Fruit fly (Drosophila melanogaster) whole organism, adult: Measurements from ENCODE around the gene CG10602.

Experiments
- CG11617 ChIP-seq: fragments of 200-800 bp; sonication (Bioruptor generic); optimal IDR thresholded peaks from 2 replicates; lab custom pipeline; 2017; ENCODE audit warnings: mild to moderate bottlenecking, missing biosample characterization, missing genetic modification reagents, missing genetic modification characterization
- CG12768 ChIP-seq: fragments of 200-800 bp; sonication (Bioruptor generic); optimal IDR thresholded peaks from 2 replicates; lab custom pipeline; 2017; ENCODE audit warnings: missing biosample characterization, missing genetic modification characterization, mild to moderate bottlenecking, moderate library complexity, missing genetic modification reagents
- CG14711 ChIP-seq: fragments of 200-800 bp; sonication (Bioruptor generic); optimal IDR thresholded peaks from 2 replicates; lab custom pipeline; 2018; ENCODE audit warnings: missing biosample characterization, mild to moderate bottlenecking, missing genetic modification characterization, moderate library complexity
- CG1620 ChIP-seq: fragments of 200-800 bp; sonication (Bioruptor generic); optimal IDR thresholded peaks from 2 replicates; lab custom pipeline; 2016; ENCODE audit warnings: missing biosample characterization, missing genetic modification characterization
- CG33017 ChIP-seq: fragments of 200-800 bp; sonication (Bioruptor generic); optimal IDR thresholded peaks from 2 replicates; lab custom pipeline; 2018; ENCODE audit warnings: missing biosample characterization, mild to moderate bottlenecking, missing genetic modification characterization, moderate library complexity
- CG5204 ChIP-seq: fragments of 200-800 bp; sonication (Bioruptor generic); optimal IDR thresholded peaks from 2 replicates; lab custom pipeline; 2016; ENCODE audit warnings: missing biosample characterization, missing genetic modification characterization
- CG7045 ChIP-seq: fragments of 200-800 bp; sonication (Bioruptor generic); optimal IDR thresholded peaks from 2 replicates; lab custom pipeline; 2017; ENCODE audit warnings: missing biosample characterization, mild to moderate bottlenecking, missing genetic modification characterization
- CG7101 ChIP-seq: fragments of 200-800 bp; sonication (Bioruptor generic); optimal IDR thresholded peaks from 2 replicates; lab custom pipeline; 2018; ENCODE audit warnings: missing biosample characterization, mild to moderate bottlenecking, missing genetic modification characterization, moderate library complexity
- Clk ChIP-seq: fragments of 200-800 bp; sonication (Bioruptor generic); optimal IDR thresholded peaks from 2 replicates; lab custom pipeline; 2017; ENCODE audit warnings: missing biosample characterization, missing genetic modification characterization
- Crg-1 ChIP-seq: fragments of 200-800 bp; sonication (Bioruptor generic); optimal IDR thresholded peaks from 2 replicates; lab custom pipeline; 2016; ENCODE audit warnings: missing biosample characterization, missing genetic modification characterization
- Hr96 ChIP-seq: fragments of 200-800 bp; sonication (Bioruptor generic); optimal IDR thresholded peaks from 2 replicates; lab custom pipeline; 2016; ENCODE audit warnings: missing biosample characterization, missing genetic modification characterization
- Mnt ChIP-seq: fragments of 200-800 bp; sonication (Bioruptor generic); optimal IDR thresholded peaks from 2 replicates; lab custom pipeline; 2016; ENCODE audit warnings: missing biosample characterization, mild to moderate bottlenecking, missing genetic modification characterization
- bab1 ChIP-seq: fragments of 200-800 bp; sonication (Bioruptor generic); optimal IDR thresholded peaks from 3 replicates; lab custom pipeline; 2019; ENCODE audit warnings: missing biosample characterization, mild to moderate bottlenecking, missing genetic modification characterization, moderate library complexity
- cic ChIP-seq: fragments of 200-800 bp; sonication (Bioruptor generic); optimal IDR thresholded peaks from 2 replicates; lab custom pipeline; 2017; ENCODE audit warnings: missing biosample characterization, mild to moderate bottlenecking, missing genetic modification characterization, moderate library complexity
- cnc ChIP-seq, 2 experiments: fragments of >200 bp; optimal IDR thresholded peaks; 2 replicates each; lab custom pipeline; 2017
- kay ChIP-seq: fragments of 200-800 bp; sonication (Bioruptor generic); peaks from one replicate; lab custom pipeline; 2016; ENCODE audit warnings: missing biosample characterization, missing genetic modification characterization, borderline replicate concordance
- ovo ChIP-seq: fragments of 200-800 bp; sonication (Bioruptor generic); optimal IDR thresholded peaks from 2 replicates; lab custom pipeline; 2016; ENCODE audit warnings: missing biosample characterization, missing genetic modification characterization
- pad ChIP-seq: fragments of 200-800 bp; sonication (Bioruptor generic); optimal IDR thresholded peaks from 3 replicates; lab custom pipeline; 2017; ENCODE audit warnings: missing biosample characterization, missing genetic modification characterization, mild to moderate bottlenecking, moderate library complexity, missing genetic modification reagents
- tj ChIP-seq: fragments of 200-800 bp; sonication (Bioruptor generic); optimal IDR thresholded peaks from 3 replicates; lab custom pipeline; 2017; ENCODE audit warnings: missing biosample characterization, mild to moderate bottlenecking, missing genetic modification characterization, moderate library complexity
- toe ChIP-seq: fragments of 200-800 bp; sonication (Bioruptor generic); optimal IDR thresholded peaks from 2 replicates; lab custom pipeline; 2016; ENCODE audit warnings: missing biosample characterization, missing genetic modification characterization

The CG10602 gene

dm6 chr2L:18822805-18823204 lies 36.2 kb downstream of the CG10602 start:
- no peak for TF ChIP-seq CG1620 (GFP tag; lab: Kevin White, UChicago)
- no peak for TF ChIP-seq ovo (GFP tag; lab: Kevin White, UChicago)
- no peak for TF ChIP-seq tj (GFP tag; lab: Kevin White, UChicago)
- no peak for TF ChIP-seq CG12768 (GFP tag; lab: Kevin White, UChicago)
- no peak for TF ChIP-seq kay (GFP tag; lab: Kevin White, UChicago)
- no peak for TF ChIP-seq CG7101 (tag; lab: Kevin White, UChicago)
- TF ChIP-seq CG33017 (tag; lab: Kevin White, UChicago), result no peak
- TF ChIP-seq CG14711 (tag; lab: Kevin White, UChicago), result no peak
- no peak for TF ChIP-seq Hr96 (GFP tag; lab: Kevin White, UChicago)

dm6 chr2L:18819044-18819443 lies 40.0 kb downstream of the CG10602 start, which contains the start of gene Ugt36F1:
Ugt36F1 (plus strand) TSS chr2L:18819344.
- TF ChIP-seq Crg-1 (no peak), CG14711 (tag; lab: Kevin White, UChicago) (no peak), kay (GFP tag; lab: Kevin White, UChicago) (no peak), tj (GFP tag; lab: Kevin White, UChicago) (no peak), CG33017 (tag; lab: Kevin White, UChicago) (no peak), cnc (optimal IDR thresholded peaks at IDR 0.05; lab: Kevin White, UChicago) (no peak), Hr96 (GFP tag; lab: Kevin White, UChicago) (no peak), pad (GFP tag; lab: Kevin White, UChicago) (no peak), Mnt (GFP tag; lab: Kevin White, UChicago) (no peak), toe (GFP tag; lab: Kevin White, UChicago) (no peak), Clk (no peak), CG5204 (GFP tag; lab: Kevin White, UChicago) (no peak)

dm6 chr2L:18818397-18818796 lies 40.7 kb downstream of the CG10602 start:
- no peak for TF ChIP-seq ovo (GFP tag; lab: Kevin White, UChicago)
- no peak for TF ChIP-seq toe (GFP tag; lab: Kevin White, UChicago)
- TF ChIP-seq bab1 (GFP tag; lab: Kevin White, UChicago), result no peak
- no peak for TF ChIP-seq Crg-1
- TF ChIP-seq CG11617 (GFP tag; lab: Kevin White, UChicago), result no peak
- no peak for TF ChIP-seq CG33017 (tag; lab: Kevin White, UChicago)

- TF ChIP-seq cnc (optimal IDR thresholded peaks at IDR 0.05; lab: Kevin White, UChicago), result no peak
- no peak for TF ChIP-seq Clk
- TF ChIP-seq CG1620 (GFP tag; lab: Kevin White, UChicago), result no peak
- TF ChIP-seq cic (GFP tag; lab: Kevin White, UChicago), result no peak
- TF ChIP-seq tj (GFP tag; lab: Kevin White, UChicago), result no peak
- no peak for TF ChIP-seq bab1 (GFP tag; lab: Kevin White, UChicago)
- no peak for TF ChIP-seq pad (GFP tag; lab: Kevin White, UChicago)
- no peak for TF ChIP-seq CG7101 (tag; lab: Kevin White, UChicago)
- no peak for TF ChIP-seq CG33017 (tag; lab: Kevin White, UChicago)
- no peak for TF ChIP-seq toe (GFP tag; lab: Kevin White, UChicago)
- TF ChIP-seq kay (GFP tag; lab: Kevin White, UChicago), result no peak
- no peak for TF ChIP-seq Crg-1
These were observed 43.9 kb downstream of the CG10602 start for dm6 chr2L:18815194-18815593.

- TF ChIP-seq tj (GFP tag; lab: Kevin White, UChicago) (no peak), toe (GFP tag; lab: Kevin White, UChicago) (no peak), Clk (no peak), CG1620 (GFP tag; lab: Kevin White, UChicago) (no peak), kay (GFP tag; lab: Kevin White, UChicago) (no peak), Mnt (GFP tag; lab: Kevin White, UChicago) (no peak), cnc (optimal IDR thresholded peaks at IDR 0.05; lab: Kevin White, UChicago) (no peak)
These were observed 46.3 kb downstream of the CG10602 start for dm6 chr2L:18812755-18813154.

- no peak for TF ChIP-seq kay (GFP tag; lab: Kevin White, UChicago)
- TF ChIP-seq pad (GFP tag; lab: Kevin White, UChicago), result no peak
- TF ChIP-seq cnc (optimal IDR thresholded peaks at IDR 0.05; lab: Kevin White, UChicago), result no peak
- TF ChIP-seq CG1620 (GFP tag; lab: Kevin White, UChicago), result no peak
- no peak for TF ChIP-seq ovo (GFP tag; lab: Kevin White, UChicago)
- TF ChIP-seq CG5204 (GFP tag; lab: Kevin White, UChicago), result no peak
- no peak for TF ChIP-seq CG14711 (tag; lab: Kevin White, UChicago)
These were observed 46.7 kb downstream of the CG10602 start, which contains the start of the genes CG17325 and CG42305 for dm6 chr2L:18812348-18812747. CG17325 (plus strand) TSS chr2L:18812648. CG42305 (plus strand) TSS chr2L:18812648.

dm6 chr2L:18810960-18811642 lies 47.9 kb downstream of the CG10602 start, which contains the start of the genes CG10570 and CG42502:
CG10570 (minus strand) TSS chr2L:18811252.
CG42502 (minus strand) TSS chr2L:18811252.
- TF ChIP-seq Crg-1 (no peak), Hr96 (GFP tag; lab: Kevin White, UChicago) (no peak), tj (GFP tag; lab: Kevin White, UChicago) (no peak), cnc (optimal IDR thresholded peaks at IDR 0.05; lab: Kevin White, UChicago) (no peak), cic (GFP tag; lab: Kevin White, UChicago) (no peak), bab1 (GFP tag; lab: Kevin White, UChicago) (no peak), CG7101 (tag; lab: Kevin White, UChicago) (no peak), CG1620 (GFP tag; lab: Kevin White, UChicago) (no peak), CG33017 (tag; lab: Kevin White, UChicago) (no peak), kay (GFP tag; lab: Kevin White, UChicago) (no peak), CG14711 (tag; lab: Kevin White, UChicago) (no peak), CG7045 (no peak), CG5204 (GFP tag; lab: Kevin White, UChicago) (no peak), CG12768 (GFP tag; lab: Kevin White, UChicago) (no peak), CG11617 (GFP tag; lab: Kevin White, UChicago) (no peak)
